Worm (Caenorhabditis elegans) whole organism, L1 larva: Measurements from ENCODE around the gene rhr-2.
A peak's percentile ranks its signal among the peaks of the same experiment; 100 is the strongest.

Experiments used
- C16A3.4 ChIP-seq: fragments of 150-350 bp; optimal IDR thresholded peaks from 2 replicates; lab custom pipeline; 2014; ENCODE audit warnings: missing biosample characterization, missing genetic modification characterization
- F16B12.6 ChIP-seq: fragments of 150-350 bp; optimal IDR thresholded peaks from 2 replicates; lab custom pipeline; 2014; ENCODE audit warnings: missing biosample characterization, missing genetic modification characterization
- aha-1 ChIP-seq: fragments of 150-350 bp; optimal IDR thresholded peaks from 2 replicates; lab custom pipeline; 2014; ENCODE audit warnings: missing biosample characterization, missing genetic modification characterization
- alr-1 ChIP-seq: fragments of 200-800 bp; sonication (Bioruptor generic); optimal IDR thresholded peaks from 2 replicates; lab custom pipeline; 2018; ENCODE audit warnings: borderline replicate concordance, mild to moderate bottlenecking, missing genetic modification characterization, missing compliant biosample characterization
- blmp-1 ChIP-seq: fragments of 150-350 bp; optimal IDR thresholded peaks from 2 replicates; lab custom pipeline; 2014; ENCODE audit warnings: missing biosample characterization, missing genetic modification characterization
- ceh-63 ChIP-seq: fragments of 200-800 bp; sonication (Bioruptor generic); optimal IDR thresholded peaks from 2 replicates; lab custom pipeline; 2018; ENCODE audit warnings: mild to moderate bottlenecking, missing genetic modification characterization, missing compliant biosample characterization
- ceh-82 ChIP-seq, 3 experiments: fragments of 150-350 bp in 1 of 3; sonication (generic microtip) in 2 of 3; optimal IDR thresholded peaks; 2 replicates each; lab custom pipeline; 2014 to 2017; ENCODE audit warnings: missing biosample characterization in 3 of 3, missing genetic modification characterization in 3 of 3
- ces-1 ChIP-seq: fragments of 150-350 bp; optimal IDR thresholded peaks from 2 replicates; lab custom pipeline; 2014; ENCODE audit warnings: missing biosample characterization, missing genetic modification reagents, missing genetic modification characterization
- dsc-1 ChIP-seq: sonication (generic microtip); optimal IDR thresholded peaks from 2 replicates; lab custom pipeline; 2016; ENCODE audit warnings: mild to moderate bottlenecking, missing genetic modification characterization, missing compliant biosample characterization
- efl-1 ChIP-seq, 4 experiments: fragments of 150-350 bp; optimal IDR thresholded peaks in 3 of 4; peaks in 1 of 4; 1 replicate in 1 of 4; 2 replicates in 3 of 4; lab custom pipeline; 2014; ENCODE audit warnings: missing biosample characterization in 2 of 4, missing genetic modification characterization in 2 of 4, missing genetic modification reagents in 2 of 4
- efl-3 ChIP-seq: fragments of 200-800 bp; sonication (Bioruptor generic); optimal IDR thresholded peaks from 2 replicates; lab custom pipeline; 2018; ENCODE audit warnings: mild to moderate bottlenecking, missing genetic modification characterization, missing compliant biosample characterization
- egl-13 ChIP-seq: sonication (generic microtip); optimal IDR thresholded peaks from 2 replicates; lab custom pipeline; 2016; ENCODE audit warnings: missing genotype, missing genetic modification reagents, missing genetic modification characterization, missing compliant biosample characterization
- egl-27 ChIP-seq, 2 experiments: fragments of 150-350 bp in 1 of 2; sonication (generic microtip); optimal IDR thresholded peaks; 3 replicates each; lab custom pipeline; 2017 to 2018; ENCODE audit warnings: missing biosample characterization in 2 of 2, missing genetic modification characterization in 2 of 2, missing genetic modification reagents in 2 of 2
- elt-2 ChIP-seq: sonication (generic microtip); optimal IDR thresholded peaks from 2 replicates; lab custom pipeline; 2016; ENCODE audit warnings: missing genetic modification characterization, mild to moderate bottlenecking, inconsistent platforms, missing compliant biosample characterization, missing genetic modification reagents
- fkh-10 ChIP-seq: sonication (generic microtip); optimal IDR thresholded peaks from 2 replicates; lab custom pipeline; 2017; ENCODE audit warnings: missing biosample characterization, missing genetic modification reagents, missing genetic modification characterization
- grh-1 ChIP-seq: fragments of 200-800 bp; sonication (Bioruptor generic); IDR thresholded peaks from 2 replicates; pipeline ENCODE4 v1.3.6; 2022; ENCODE audit warnings: missing genetic modification reagents, missing genetic modification characterization, missing compliant biosample characterization
- hlh-17 ChIP-seq: fragments of 200-800 bp; sonication (Bioruptor generic); optimal IDR thresholded peaks from 2 replicates; lab custom pipeline; 2018; ENCODE audit warnings: missing genetic modification characterization, mild to moderate bottlenecking, missing compliant biosample characterization, moderate library complexity, borderline replicate concordance
- hlh-4 ChIP-seq: sonication (generic microtip); optimal IDR thresholded peaks from 2 replicates; lab custom pipeline; 2016; ENCODE audit warnings: mild to moderate bottlenecking, missing genetic modification characterization, missing compliant biosample characterization
- isw-1 ChIP-seq: fragments of 200-800 bp; sonication (Bioruptor generic); IDR thresholded peaks from 2 replicates; pipeline ENCODE4 v1.3.6; 2022; ENCODE audit warnings: missing genetic modification characterization, missing compliant biosample characterization
- lin-14 ChIP-seq: fragments of 200-800 bp; sonication (Bioruptor generic); optimal IDR thresholded peaks from 2 replicates; lab custom pipeline; 2018; ENCODE audit warnings: mild to moderate bottlenecking, missing genetic modification characterization, moderate library complexity, missing compliant biosample characterization
- lin-39 ChIP-seq: fragments of 150-350 bp; optimal IDR thresholded peaks from 2 replicates; lab custom pipeline; 2014; ENCODE audit warnings: missing biosample characterization, missing genetic modification reagents, missing genetic modification characterization
- lir-3 ChIP-seq: sonication (generic microtip); optimal IDR thresholded peaks from 2 replicates; lab custom pipeline; 2016; ENCODE audit warnings: mild to moderate bottlenecking, missing genetic modification characterization, moderate library complexity, missing compliant biosample characterization; ENCODE audit not compliant: poor library complexity
- lsy-2 ChIP-seq, 2 experiments: fragments of 150-350 bp; optimal IDR thresholded peaks; 2 replicates each; lab custom pipeline; 2014; ENCODE audit warnings: missing biosample characterization in 2 of 2, missing genetic modification characterization in 2 of 2
- mdl-1 ChIP-seq, 2 experiments: fragments of 150-350 bp; optimal IDR thresholded peaks; 2 replicates each; lab custom pipeline; 2014 to 2017; ENCODE audit warnings: missing biosample characterization in 2 of 2, missing genetic modification characterization in 2 of 2, inconsistent platforms in 1 of 2
- mef-2 ChIP-seq: fragments of 150-350 bp; optimal IDR thresholded peaks from 2 replicates; lab custom pipeline; 2014; ENCODE audit warnings: missing biosample characterization, missing genetic modification characterization
- nhr-11 ChIP-seq: fragments of 150-350 bp; optimal IDR thresholded peaks from 2 replicates; lab custom pipeline; 2014; ENCODE audit warnings: missing biosample characterization, missing genetic modification characterization
- nhr-12 ChIP-seq: sonication (generic microtip); optimal IDR thresholded peaks from 2 replicates; lab custom pipeline; 2017; ENCODE audit warnings: missing biosample characterization, missing genetic modification characterization
- nhr-19 ChIP-seq: fragments of 200-800 bp; sonication (Bioruptor generic); conservative IDR thresholded peaks from 2 replicates; pipeline ENCODE4 v1.3.6; 2022; ENCODE audit warnings: missing genetic modification characterization, missing compliant biosample characterization
- nhr-237 ChIP-seq: fragments of 150-350 bp; optimal IDR thresholded peaks from 2 replicates; lab custom pipeline; 2014; ENCODE audit warnings: missing biosample characterization, missing genetic modification characterization
- nhr-71 ChIP-seq: sonication (generic microtip); optimal IDR thresholded peaks from 2 replicates; lab custom pipeline; 2016; ENCODE audit warnings: mild to moderate bottlenecking, missing genetic modification characterization, moderate library complexity, missing compliant biosample characterization
- nhr-76 ChIP-seq: sonication (generic microtip); optimal IDR thresholded peaks from 2 replicates; lab custom pipeline; 2017; ENCODE audit warnings: missing biosample characterization, missing genetic modification characterization
- nhr-84 ChIP-seq: sonication (generic microtip); optimal IDR thresholded peaks from 2 replicates; lab custom pipeline; 2017; ENCODE audit warnings: missing biosample characterization, missing genetic modification characterization
- pax-3 ChIP-seq: fragments of 200-800 bp; sonication (Bioruptor generic); optimal IDR thresholded peaks from 2 replicates; lab custom pipeline; 2018; ENCODE audit warnings: mild to moderate bottlenecking, missing genetic modification characterization, moderate library complexity, missing compliant biosample characterization
- rnt-1 ChIP-seq: sonication (generic microtip); optimal IDR thresholded peaks from 2 replicates; lab custom pipeline; 2016; ENCODE audit warnings: mild to moderate bottlenecking, missing genetic modification characterization, moderate library complexity, missing compliant biosample characterization
- sox-4 ChIP-seq: sonication (generic microtip); optimal IDR thresholded peaks from 2 replicates; lab custom pipeline; 2016; ENCODE audit warnings: missing genetic modification characterization, missing compliant biosample characterization
- sup-37 ChIP-seq: fragments of 200-800 bp; sonication (Bioruptor generic); optimal IDR thresholded peaks from 2 replicates; lab custom pipeline; 2018; ENCODE audit warnings: mild to moderate bottlenecking, missing genetic modification characterization, missing compliant biosample characterization
- swsn-7 ChIP-seq: sonication (generic microtip); optimal IDR thresholded peaks from 2 replicates; lab custom pipeline; 2016; ENCODE audit warnings: missing genetic modification characterization, missing compliant biosample characterization
- tbx-2 ChIP-seq: sonication (generic microtip); optimal IDR thresholded peaks from 2 replicates; lab custom pipeline; 2016; ENCODE audit warnings: missing genetic modification characterization, missing compliant biosample characterization
- tlp-1 ChIP-seq: fragments of 150-350 bp; optimal IDR thresholded peaks from 2 replicates; lab custom pipeline; 2014; ENCODE audit warnings: missing biosample characterization, missing genetic modification characterization
- unc-130 ChIP-seq: fragments of 150-350 bp; optimal IDR thresholded peaks from 2 replicates; lab custom pipeline; 2017; ENCODE audit warnings: missing biosample characterization, missing genetic modification characterization, inconsistent platforms
- unc-30 ChIP-seq: sonication (generic microtip); optimal IDR thresholded peaks from 2 replicates; lab custom pipeline; 2017; ENCODE audit warnings: missing biosample characterization, missing genetic modification characterization
- zip-4 ChIP-seq: fragments of 200-800 bp; sonication (Bioruptor generic); optimal IDR thresholded peaks from 2 replicates; lab custom pipeline; 2018; ENCODE audit warnings: mild to moderate bottlenecking, missing genetic modification characterization, moderate library complexity, missing compliant biosample characterization

Gene rhr-2

ce11 chrV:11764373-11764954 is 34.5 kb upstream of the rhr-2 start, which contains the start of the genes F55A11.1 and syx-5 (continued):
- peak; percentile 14 for TF ChIP-seq nhr-12 (tag; lab: Kevin White, UChicago)
- TF ChIP-seq grh-1, result peak; percentile 92
- TF ChIP-seq ceh-63 (GFP tag; lab: Kevin White, UChicago), result no peak
- TF ChIP-seq nhr-237, result peak; percentile 50
- peak; percentile 37 for TF ChIP-seq blmp-1 (tag; lab: Kevin White, UChicago)
- TF ChIP-seq ces-1 (GFP tag; lab: Kevin White, UChicago), result no peak
- TF ChIP-seq pax-3, result peak; percentile 88
- peak; percentile 34 to 64 (median 57) for TF ChIP-seq ceh-82 (tag; optimal IDR thresholded peaks at IDR 0.05; lab: Kevin White, UChicago)
- no peak for TF ChIP-seq nhr-76 (tag; lab: Kevin White, UChicago)
- peak; percentile 95 for TF ChIP-seq nhr-19 (GFP tag; lab: Robert Waterston, UW)
- peak; percentile 83 for TF ChIP-seq nhr-11 (tag; lab: Kevin White, UChicago)
- TF ChIP-seq hlh-4, result no peak
- TF ChIP-seq sup-37 (GFP tag; lab: Kevin White, UChicago), result peak; percentile 94
- TF ChIP-seq fkh-10 (GFP tag; lab: Kevin White, UChicago), result peak; percentile 52
- peak; percentile 96 for TF ChIP-seq swsn-7 (tag; lab: Kevin White, UChicago)
- no peak for TF ChIP-seq aha-1
- no peak for TF ChIP-seq mef-2
- peak; percentile 76 to 86 for TF ChIP-seq efl-1 (optimal IDR thresholded peaks at IDR 0.05; lab: Kevin White, UChicago)
- TF ChIP-seq efl-1 (GFP tag; optimal IDR thresholded peaks at IDR 0.05 in 1 of 2; lab: Kevin White, UChicago), result peak; percentile 79 to 97
- TF ChIP-seq efl-3 (GFP tag; lab: Kevin White, UChicago), result peak; percentile 81
- peak; percentile 97 for TF ChIP-seq lin-39
- TF ChIP-seq F16B12.6, result peak; percentile 22
- TF ChIP-seq unc-30 (tag; lab: Kevin White, UChicago), result peak; percentile 28
- TF ChIP-seq lin-14 (GFP tag; lab: Kevin White, UChicago), result peak; percentile 99
- TF ChIP-seq hlh-17 (GFP tag; lab: Kevin White, UChicago), result no peak
- peak; percentile 98 for TF ChIP-seq dsc-1 (tag; lab: Kevin White, UChicago)
- TF ChIP-seq tbx-2 (tag; lab: Kevin White, UChicago), result peak; percentile 96
- TF ChIP-seq nhr-71, result peak; percentile 97
- no peak for TF ChIP-seq tlp-1 (tag; lab: Kevin White, UChicago)
- TF ChIP-seq alr-1 (tag; lab: Kevin White, UChicago), result no peak
- TF ChIP-seq lir-3 (tag; lab: Kevin White, UChicago), result peak; percentile 69
- peak; percentile 92 for TF ChIP-seq zip-4 (GFP tag; lab: Kevin White, UChicago)
- peak; percentile 90 for TF ChIP-seq egl-13 (tag; lab: Kevin White, UChicago)
- peak; percentile 95 for TF ChIP-seq sox-4
- peak; percentile 94 for TF ChIP-seq isw-1 (GFP tag; lab: Robert Waterston, UW)
- TF ChIP-seq elt-2 (tag; lab: Kevin White, UChicago), result peak; percentile 83
- no peak for TF ChIP-seq nhr-84 (tag; lab: Kevin White, UChicago)
- peak; percentile 58 for TF ChIP-seq rnt-1 (tag; lab: Kevin White, UChicago)
- TF ChIP-seq egl-27 (tag; optimal IDR thresholded peaks at IDR 0.05; lab: Kevin White, UChicago), result no peak
- peak; percentile 100 for TF ChIP-seq lsy-2 (tag; optimal IDR thresholded peaks at IDR 0.05; lab: Kevin White, UChicago)
- TF ChIP-seq unc-130 (tag; lab: Kevin White, UChicago), result peak; percentile 67
- TF ChIP-seq mdl-1 (tag; optimal IDR thresholded peaks at IDR 0.05; lab: Kevin White, UChicago), result peak in 1 of 2 experiments; percentile 72
- peak; percentile 50 for TF ChIP-seq C16A3.4 (tag; lab: Kevin White, UChicago)
